Worm (Caenorhabditis elegans): ENCODE data around the gene memi-1.

DNA sequence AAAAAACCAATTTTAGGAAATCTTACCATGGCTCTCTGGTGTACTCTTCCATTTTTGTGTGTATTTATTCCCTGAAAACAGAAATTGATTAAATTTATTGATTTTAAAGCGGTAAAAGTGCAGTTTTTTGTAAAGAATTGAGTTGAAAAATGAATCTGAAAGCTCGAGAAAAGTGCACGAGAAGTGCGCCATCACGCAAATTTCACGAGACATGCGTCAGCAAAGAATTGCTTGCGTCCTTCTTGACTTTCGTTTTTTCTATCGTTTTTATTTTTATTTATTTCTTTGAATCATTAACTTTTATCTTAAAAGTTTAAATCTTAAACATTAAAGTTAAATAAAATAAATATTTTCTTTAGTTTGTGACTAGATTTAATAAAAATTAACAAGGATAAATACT lies 14.8 kb downstream of the memi-1 start, which contains the start of gene timm-17B.1:
- TF ChIP-seq F13H6.1 (tag; optimal IDR thresholded peaks at IDR 0.05), result no peak
- no peak for TF ChIP-seq ceh-9 (tag; optimal IDR thresholded peaks at IDR 0.05)
- TF ChIP-seq sox-4 (tag; optimal IDR thresholded peaks at IDR 0.05), result peak; percentile 6
- TF ChIP-seq tbx-7 (tag; optimal IDR thresholded peaks at IDR 0.05), result no peak
- no peak for TF ChIP-seq pqm-1 (tag; optimal IDR thresholded peaks at IDR 0.05)
- no peak for TF ChIP-seq pha-4 (tag; optimal IDR thresholded peaks at IDR 0.05)
- TF ChIP-seq nhr-232 (tag; optimal IDR thresholded peaks at IDR 0.05), result no peak
- TF ChIP-seq fkh-10 (GFP tag; optimal IDR thresholded peaks at IDR 0.05), result no peak
- TF ChIP-seq hlh-6 (tag; optimal IDR thresholded peaks at IDR 0.05), result no peak
- TF ChIP-seq elt-2 (tag; optimal IDR thresholded peaks at IDR 0.05), result peak; percentile 42

All from whole organism, late embryonic.